Worm (Caenorhabditis elegans): ENCODE data around the gene T25E4.2.

DNA sequence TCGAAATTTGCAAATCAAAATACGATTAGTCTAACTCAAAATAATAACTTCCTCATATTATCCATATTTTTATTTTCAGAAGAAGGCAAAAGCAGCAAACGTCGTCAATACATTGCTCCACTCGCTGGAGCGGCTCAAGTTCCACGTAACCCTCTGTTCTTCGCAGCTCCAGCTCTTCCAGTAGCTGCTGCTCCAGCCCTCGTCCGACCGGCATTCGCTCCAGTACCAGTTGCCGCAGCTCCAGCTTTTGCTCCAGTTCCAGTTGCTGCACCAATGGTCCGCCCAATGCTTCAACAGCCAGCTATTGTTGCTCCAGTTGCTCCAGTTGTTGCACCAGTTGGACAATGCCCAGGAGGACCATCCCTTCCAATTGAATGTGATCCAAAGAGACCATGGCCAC, 3.5 kb downstream of the T25E4.2 start:
- no peak for TF ChIP-seq flt-1 (GFP tag; IDR thresholded peaks at IDR 0.05)
- no peak for TF ChIP-seq ceh-13 (GFP tag; optimal IDR thresholded peaks at IDR 0.05)
- TF ChIP-seq hmg-4 (GFP tag; optimal IDR thresholded peaks at IDR 0.05): no peak
- no peak for TF ChIP-seq ama-1 (optimal IDR thresholded peaks at IDR 0.05)
- no peak for TF ChIP-seq sea-1 (GFP tag; conservative IDR thresholded peaks at IDR 0.05)
- no peak for TF ChIP-seq ets-7 (tag; optimal IDR thresholded peaks at IDR 0.05)
- no peak for TF ChIP-seq hnd-1 (tag; optimal IDR thresholded peaks at IDR 0.05)
- no peak for TF ChIP-seq B0310.2 (tag; optimal IDR thresholded peaks at IDR 0.05)
- TF ChIP-seq tra-4 (tag; optimal IDR thresholded peaks at IDR 0.05): no peak
- TF ChIP-seq ceh-36 (tag; optimal IDR thresholded peaks at IDR 0.05): no peak
- TF ChIP-seq aly-1 (tag; optimal IDR thresholded peaks at IDR 0.05): no peak
- TF ChIP-seq F13C5.2 (tag; optimal IDR thresholded peaks at IDR 0.05): no peak
- no peak for TF ChIP-seq scrt-1 (GFP tag; IDR thresholded peaks at IDR 0.05)

Measured in whole organism, early embryonic.